Worm (Caenorhabditis elegans) whole organism, L1 larva: ENCODE results near the gene clec-37.

Experiments
- jun-1 ChIP-seq: fragments of 150-350 bp; optimal IDR thresholded peaks from 2 replicates; lab custom pipeline; 2014; ENCODE audit warnings: missing biosample characterization, missing genetic modification reagents, missing genetic modification characterization
- vab-15 ChIP-seq: sonication (generic microtip); optimal IDR thresholded peaks from 2 replicates; lab custom pipeline; 2017; ENCODE audit warnings: missing genotype, mild to moderate bottlenecking, missing genetic modification characterization, missing compliant biosample characterization

- TF ChIP-seq vab-15 (tag; lab: Kevin White, UChicago): no peak
- TF ChIP-seq jun-1 (tag; lab: Kevin White, UChicago): no peak
These were observed 15.8 kb downstream of the clec-37 start for ce11 chrV:16836100-16836499.
